Worm (Caenorhabditis elegans) whole organism, mixed stage, embryonic: ENCODE results near the gene gcy-12.

Experiments
- lin-13 ChIP-seq: fragments of 150-350 bp; optimal IDR thresholded peaks from 2 replicates; lab custom pipeline; 2014; ENCODE audit warnings: missing biosample characterization, missing genetic modification characterization
- nhr-237 ChIP-seq: fragments of 150-350 bp; optimal IDR thresholded peaks from 2 replicates; lab custom pipeline; 2014; ENCODE audit warnings: missing biosample characterization, missing genetic modification characterization
- nhr-28 ChIP-seq: fragments of 150-350 bp; optimal IDR thresholded peaks from 2 replicates; lab custom pipeline; 2014; ENCODE audit warnings: missing biosample characterization, missing genetic modification characterization
- nhr-76 ChIP-seq: sonication (generic microtip); optimal IDR thresholded peaks from 2 replicates; lab custom pipeline; 2017; ENCODE audit warnings: missing biosample characterization, missing genetic modification characterization
- snpc-4 ChIP-seq: fragments of 150-350 bp; optimal IDR thresholded peaks from 2 replicates; lab custom pipeline; 2014; ENCODE audit warnings: missing biosample characterization, missing genetic modification characterization
- unc-39 ChIP-seq: fragments of 150-350 bp; optimal IDR thresholded peaks from 2 replicates; lab custom pipeline; 2014; ENCODE audit warnings: missing biosample characterization, missing genetic modification characterization

- no peak for TF ChIP-seq nhr-237 (tag; lab: Kevin White, UChicago)
- no peak for TF ChIP-seq nhr-28 (tag; lab: Kevin White, UChicago)
- no peak for TF ChIP-seq lin-13 (tag; lab: Kevin White, UChicago)
- no peak for TF ChIP-seq nhr-76
- TF ChIP-seq snpc-4 = no peak
- TF ChIP-seq unc-39 (tag; lab: Kevin White, UChicago) = no peak
Observed at ce11 chrII:5337495-5337840, 25.6 kb downstream of the gcy-12 start.
